Worm (Caenorhabditis elegans) whole organism, L2 larva: ENCODE measurements around the gene dnj-20.

ENCODE experiments used
- C34F6.9 ChIP-seq: fragments of 150-350 bp; optimal IDR thresholded peaks from 2 replicates; lab custom pipeline; 2014; ENCODE audit warnings: missing biosample characterization, missing genetic modification characterization
- F13H6.1 ChIP-seq: sonication (generic microtip); optimal IDR thresholded peaks from 2 replicates; lab custom pipeline; 2016; ENCODE audit warnings: missing genetic modification characterization, missing compliant biosample characterization
- Y55F3AM.14 ChIP-seq: fragments of 200-800 bp; sonication (Bioruptor generic); optimal IDR thresholded peaks from 2 replicates; lab custom pipeline; 2018; ENCODE audit warnings: mild to moderate bottlenecking, missing genetic modification characterization, missing compliant biosample characterization
- ZK546.5 ChIP-seq: sonication (generic microtip); optimal IDR thresholded peaks from 2 replicates; lab custom pipeline; 2017; ENCODE audit warnings: missing biosample characterization, missing genetic modification characterization
- alr-1 ChIP-seq: fragments of 150-350 bp; optimal IDR thresholded peaks from 2 replicates; lab custom pipeline; 2014; ENCODE audit warnings: missing biosample characterization, missing genetic modification characterization
- ama-1 ChIP-seq: fragments of 150-350 bp; optimal IDR thresholded peaks from 2 replicates; lab custom pipeline; 2018; ENCODE audit warnings: inconsistent platforms
- blmp-1 ChIP-seq: sonication (generic microtip); optimal IDR thresholded peaks from 2 replicates; lab custom pipeline; 2017; ENCODE audit warnings: missing genetic modification characterization, mild to moderate bottlenecking, missing compliant biosample characterization, antibody characterized with exemption, moderate library complexity; ENCODE audit not compliant: insufficient read depth
- ceh-16 ChIP-seq: fragments of 150-350 bp; optimal IDR thresholded peaks from 2 replicates; lab custom pipeline; 2014; ENCODE audit warnings: missing biosample characterization, missing genetic modification characterization
- ceh-82 ChIP-seq: fragments of 150-350 bp; optimal IDR thresholded peaks from 2 replicates; lab custom pipeline; 2014; ENCODE audit warnings: missing biosample characterization, missing genetic modification characterization
- crh-2 ChIP-seq: sonication (generic microtip); optimal IDR thresholded peaks from 2 replicates; lab custom pipeline; 2017; ENCODE audit warnings: missing biosample characterization, missing genetic modification characterization
- egl-27 ChIP-seq: sonication (generic microtip); optimal IDR thresholded peaks from 3 replicates; lab custom pipeline; 2017; ENCODE audit warnings: missing biosample characterization, missing genetic modification reagents, missing genetic modification characterization
- elt-1 ChIP-seq: fragments of 150-350 bp; optimal IDR thresholded peaks from 2 replicates; lab custom pipeline; 2014; ENCODE audit warnings: missing biosample characterization, missing genetic modification characterization
- fos-1 ChIP-seq: fragments of 150-350 bp; optimal IDR thresholded peaks from 2 replicates; lab custom pipeline; 2014; ENCODE audit warnings: missing biosample characterization, missing genetic modification characterization
- lin-11 ChIP-seq: fragments of 150-350 bp; sonication (generic microtip); optimal IDR thresholded peaks from 2 replicates; lab custom pipeline; 2014; ENCODE audit warnings: missing biosample characterization, missing genetic modification characterization, inconsistent platforms, mixed read lengths
- lin-13 ChIP-seq: fragments of 150-350 bp; optimal IDR thresholded peaks from 2 replicates; lab custom pipeline; 2014; ENCODE audit warnings: missing biosample characterization, missing genetic modification reagents, missing genetic modification characterization
- lin-39 ChIP-seq: fragments of 150-350 bp; optimal IDR thresholded peaks from 2 replicates; lab custom pipeline; 2014; ENCODE audit warnings: missing biosample characterization, missing genetic modification reagents, missing genetic modification characterization
- lsy-2 ChIP-seq, 2 experiments: fragments of 150-350 bp in 1 of 2; sonication (generic microtip) in 1 of 2; optimal IDR thresholded peaks; 2 replicates each; lab custom pipeline; 2014 to 2017; ENCODE audit warnings: missing biosample characterization in 2 of 2, missing genetic modification characterization in 2 of 2
- mab-5 ChIP-seq: fragments of 150-350 bp; optimal IDR thresholded peaks from 2 replicates; lab custom pipeline; 2014; ENCODE audit warnings: missing biosample characterization, missing genetic modification characterization
- mbf-1 ChIP-seq: sonication (generic microtip); optimal IDR thresholded peaks from 2 replicates; lab custom pipeline; 2017; ENCODE audit warnings: missing biosample characterization, missing genetic modification characterization
- mdl-1 ChIP-seq, 2 experiments: fragments of 150-350 bp in 1 of 2; sonication (generic microtip) in 1 of 2; optimal IDR thresholded peaks; 2 replicates each; lab custom pipeline; 2017; ENCODE audit warnings: missing biosample characterization in 2 of 2, missing genetic modification characterization in 2 of 2
- nhr-10 ChIP-seq: sonication (generic microtip); optimal IDR thresholded peaks from 2 replicates; lab custom pipeline; 2017; ENCODE audit warnings: missing biosample characterization, missing genetic modification characterization
- nhr-11 ChIP-seq: fragments of 150-350 bp; optimal IDR thresholded peaks from 2 replicates; lab custom pipeline; 2014; ENCODE audit warnings: missing biosample characterization, missing genetic modification characterization
- nhr-129 ChIP-seq: fragments of 150-350 bp; optimal IDR thresholded peaks from 2 replicates; lab custom pipeline; 2014; ENCODE audit warnings: missing biosample characterization, missing genetic modification characterization
- nhr-21 ChIP-seq: fragments of 150-350 bp; optimal IDR thresholded peaks from 2 replicates; lab custom pipeline; 2014; ENCODE audit warnings: missing biosample characterization, missing genetic modification characterization
- nhr-23 ChIP-seq: fragments of 150-350 bp; optimal IDR thresholded peaks from 2 replicates; lab custom pipeline; 2014; ENCODE audit warnings: missing biosample characterization, missing genetic modification reagents, missing genetic modification characterization
- nhr-237 ChIP-seq: fragments of 150-350 bp; optimal IDR thresholded peaks from 2 replicates; lab custom pipeline; 2014; ENCODE audit warnings: missing biosample characterization, missing genetic modification characterization
- nhr-25 ChIP-seq: fragments of 150-350 bp; sonication (generic microtip); optimal IDR thresholded peaks from 3 replicates; lab custom pipeline; 2014; ENCODE audit warnings: missing biosample characterization, missing genetic modification characterization
- nhr-6 ChIP-seq: fragments of 150-350 bp; optimal IDR thresholded peaks from 2 replicates; lab custom pipeline; 2014; ENCODE audit warnings: missing biosample characterization, missing genetic modification characterization
- nhr-77 ChIP-seq: fragments of 150-350 bp; optimal IDR thresholded peaks from 2 replicates; lab custom pipeline; 2014; ENCODE audit warnings: missing biosample characterization, missing genetic modification characterization
- peb-1 ChIP-seq: fragments of 150-350 bp; optimal IDR thresholded peaks from 2 replicates; lab custom pipeline; 2014; ENCODE audit warnings: missing biosample characterization, missing genetic modification characterization
- skn-1 ChIP-seq: sonication (generic microtip); optimal IDR thresholded peaks from 2 replicates; lab custom pipeline; 2017; ENCODE audit warnings: missing biosample characterization, missing genetic modification characterization
- sma-3 ChIP-seq: sonication (generic microtip); optimal IDR thresholded peaks from 2 replicates; lab custom pipeline; 2016; ENCODE audit warnings: missing genetic modification reagents, missing genetic modification characterization, missing compliant biosample characterization
- sma-9 ChIP-seq, 2 experiments: fragments of 150-350 bp in 1 of 2; sonication (generic microtip) in 1 of 2; optimal IDR thresholded peaks; 2 replicates each; lab custom pipeline; 2014 to 2016; ENCODE audit warnings: missing genetic modification characterization in 2 of 2, mild to moderate bottlenecking in 1 of 2, missing biosample characterization in 1 of 2, missing compliant biosample characterization in 1 of 2, missing genetic modification reagents in 1 of 2, moderate library complexity in 1 of 2
- unc-55 ChIP-seq: fragments of 150-350 bp; sonication (generic microtip); optimal IDR thresholded peaks from 3 replicates; lab custom pipeline; 2014; ENCODE audit warnings: missing biosample characterization, missing genetic modification reagents, missing genetic modification characterization
- unc-62 ChIP-seq: fragments of 150-350 bp; optimal IDR thresholded peaks from 2 replicates; lab custom pipeline; 2014; ENCODE audit warnings: missing biosample characterization, missing genetic modification reagents, missing genetic modification characterization
- ztf-1 ChIP-seq: fragments of 200-800 bp; sonication (Bioruptor generic); conservative IDR thresholded peaks from 2 replicates; pipeline ENCODE4 v1.3.6; 2022; ENCODE audit warnings: missing genetic modification characterization, missing compliant biosample characterization
- ztf-11 ChIP-seq: sonication (generic microtip); optimal IDR thresholded peaks from 2 replicates; lab custom pipeline; 2017; ENCODE audit warnings: missing biosample characterization, missing genetic modification characterization

Gene dnj-20

DNA sequence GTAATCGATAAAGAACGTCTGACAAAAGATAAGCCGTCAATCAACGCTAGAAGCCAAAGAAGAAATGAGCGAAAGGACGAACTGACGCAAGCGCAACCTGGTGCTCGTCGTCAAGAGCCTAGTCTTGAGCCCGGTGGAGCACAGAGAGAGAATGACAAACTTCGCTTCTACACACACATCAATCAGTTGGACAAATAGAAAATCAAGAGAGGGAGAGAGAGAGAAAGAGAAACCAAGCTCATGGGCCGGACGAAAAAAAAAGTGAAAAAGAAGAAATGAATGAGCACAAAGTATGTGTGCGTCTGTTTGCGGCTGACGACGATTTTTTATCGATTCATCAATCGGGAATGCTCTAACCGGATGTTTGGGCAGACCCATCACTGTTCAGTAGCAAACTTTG is 2.9 kb downstream of the dnj-20 start:
- TF ChIP-seq unc-62 (GFP tag; lab: Kevin White, UChicago), result no peak
- TF ChIP-seq mab-5 (tag; lab: Kevin White, UChicago), result no peak
- TF ChIP-seq nhr-129 (tag; lab: Kevin White, UChicago), result peak; percentile 43
- no peak for TF ChIP-seq ZK546.5
- TF ChIP-seq nhr-77 (tag; lab: Kevin White, UChicago), result no peak
- TF ChIP-seq F13H6.1, result peak; percentile 70
- peak; percentile 50 for TF ChIP-seq sma-9 (GFP tag; optimal IDR thresholded peaks at IDR 0.05; lab: Kevin White, UChicago)
- TF ChIP-seq sma-9 (tag; optimal IDR thresholded peaks at IDR 0.05; lab: Kevin White, UChicago), result no peak
- peak; percentile 1 for TF ChIP-seq unc-55 (GFP tag; lab: Kevin White, UChicago)
- no peak for TF ChIP-seq ztf-1 (GFP tag; lab: Robert Waterston, UW)
- TF ChIP-seq lsy-2 (tag; optimal IDR thresholded peaks at IDR 0.05; lab: Kevin White, UChicago), result peak in 1 of 2 experiments; percentile 24
- TF ChIP-seq C34F6.9 (tag; lab: Kevin White, UChicago), result peak; percentile 61
- TF ChIP-seq crh-2 (tag; lab: Kevin White, UChicago), result no peak
- no peak for TF ChIP-seq ceh-82

ce11 chrII:9620616-9621015 is 3.4 kb downstream of the dnj-20 start:
- TF ChIP-seq nhr-237 (tag; lab: Kevin White, UChicago) (no peak), unc-55 (GFP tag; lab: Kevin White, UChicago) (no peak), lin-39 (tag; lab: Kevin White, UChicago) (no peak), nhr-6 (tag; lab: Kevin White, UChicago) (peak; percentile 29), nhr-25 (tag; lab: Kevin White, UChicago) (peak; percentile 59), lsy-2 (tag; optimal IDR thresholded peaks at IDR 0.05; lab: Kevin White, UChicago) (no peak), blmp-1 (tag; lab: Kevin White, UChicago) (peak; percentile 4), sma-9 (GFP tag; optimal IDR thresholded peaks at IDR 0.05; lab: Kevin White, UChicago) (peak; percentile 15), sma-9 (tag; optimal IDR thresholded peaks at IDR 0.05; lab: Kevin White, UChicago) (no peak), sma-3 (GFP tag; lab: Kevin White, UChicago) (peak; percentile 1), lin-13 (no peak), unc-62 (GFP tag; lab: Kevin White, UChicago) (no peak)

ce11 chrII:9619995-9620535 is 3.9 kb downstream of the dnj-20 start:
- TF ChIP-seq ama-1, result peak; percentile 33
- TF ChIP-seq Y55F3AM.14 (GFP tag; lab: Kevin White, UChicago), result no peak
- peak; percentile 45 for TF ChIP-seq fos-1 (tag; lab: Kevin White, UChicago)
- no peak for TF ChIP-seq lin-11 (tag; lab: Kevin White, UChicago)
- no peak for TF ChIP-seq ztf-11 (tag; lab: Kevin White, UChicago)
- no peak for TF ChIP-seq skn-1 (tag; lab: Kevin White, UChicago)
- no peak for TF ChIP-seq crh-2 (tag; lab: Kevin White, UChicago)
- TF ChIP-seq F13H6.1, result peak; percentile 13
- TF ChIP-seq ceh-82, result no peak
- no peak for TF ChIP-seq lin-13
- TF ChIP-seq nhr-23 (tag; lab: Kevin White, UChicago), result no peak

ce11 chrII:9619402-9619862 is 4.5 kb downstream of the dnj-20 start:
- TF ChIP-seq nhr-10 (tag; lab: Kevin White, UChicago) (no peak), fos-1 (tag; lab: Kevin White, UChicago) (peak; percentile 95), egl-27 (tag; lab: Kevin White, UChicago) (peak; percentile 50), sma-9 (GFP tag; optimal IDR thresholded peaks at IDR 0.05; lab: Kevin White, UChicago) (peak; percentile 39), sma-9 (tag; optimal IDR thresholded peaks at IDR 0.05; lab: Kevin White, UChicago) (no peak), nhr-237 (tag; lab: Kevin White, UChicago) (no peak), nhr-77 (tag; lab: Kevin White, UChicago) (no peak), sma-3 (GFP tag; lab: Kevin White, UChicago) (peak; percentile 73), F13H6.1 (peak; percentile 70), mab-5 (tag; lab: Kevin White, UChicago) (no peak), lsy-2 (tag; optimal IDR thresholded peaks at IDR 0.05; lab: Kevin White, UChicago) (peak in 1 of 2 experiments; percentile 49), blmp-1 (tag; lab: Kevin White, UChicago) (peak; percentile 13), nhr-21 (tag; lab: Kevin White, UChicago) (peak; percentile 67), ama-1 (peak; percentile 19), skn-1 (tag; lab: Kevin White, UChicago) (peak; percentile 32), lin-39 (tag; lab: Kevin White, UChicago) (no peak), nhr-129 (tag; lab: Kevin White, UChicago) (peak; percentile 86), peb-1 (tag; lab: Kevin White, UChicago) (no peak), mdl-1 (tag; optimal IDR thresholded peaks at IDR 0.05; lab: Kevin White, UChicago) (no peak), nhr-25 (tag; lab: Kevin White, UChicago) (peak; percentile 31), C34F6.9 (tag; lab: Kevin White, UChicago) (peak; percentile 41), crh-2 (tag; lab: Kevin White, UChicago) (peak; percentile 45), elt-1 (tag; lab: Kevin White, UChicago) (peak; percentile 81), mbf-1 (tag; lab: Kevin White, UChicago) (no peak), lin-13 (peak; percentile 5), nhr-11 (tag; lab: Kevin White, UChicago) (no peak), alr-1 (tag; lab: Kevin White, UChicago) (no peak), ceh-16 (tag; lab: Kevin White, UChicago) (peak; percentile 62)
- TF ChIP-seq, all 48 proteins: peak for 17
